Fruit fly (Drosophila melanogaster): ENCODE measurements around the gene Syt14.

- TF ChIP-seq CG9139 (GFP tag; optimal IDR thresholded peaks at IDR 0.05) = no peak
- no peak for TF ChIP-seq net (GFP tag; optimal IDR thresholded peaks at IDR 0.05)
- no peak for TF ChIP-seq OdsH (GFP tag; optimal IDR thresholded peaks at IDR 0.05)
- no peak for TF ChIP-seq acj6 (GFP tag; optimal IDR thresholded peaks at IDR 0.05)
- TF ChIP-seq CG6854 (GFP tag; optimal IDR thresholded peaks at IDR 0.05) = no peak
- no peak for TF ChIP-seq cyc (GFP tag; optimal IDR thresholded peaks at IDR 0.05)
- TF ChIP-seq Ets96B (tag; optimal IDR thresholded peaks at IDR 0.05) = no peak
Measured at dm6 chr3R:4350199-4350598, 31.3 kb upstream of the Syt14 start.
